Worm (Caenorhabditis elegans) whole organism, early embryonic: ENCODE results near the gene abu-12.
A peak's percentile ranks its signal among the peaks of the same experiment; 100 is the strongest.

Experiments used
- B0310.2 ChIP-seq: sonication (generic microtip); optimal IDR thresholded peaks from 2 replicates; lab custom pipeline; 2016; ENCODE audit warnings: mild to moderate bottlenecking, missing genetic modification characterization, missing compliant biosample characterization
- F13C5.2 ChIP-seq: sonication (generic microtip); optimal IDR thresholded peaks from 2 replicates; lab custom pipeline; 2017; ENCODE audit warnings: mild to moderate bottlenecking, missing genetic modification characterization, inconsistent platforms, missing compliant biosample characterization
- aly-1 ChIP-seq: sonication (generic microtip); optimal IDR thresholded peaks from 2 replicates; lab custom pipeline; 2016; ENCODE audit warnings: missing genetic modification characterization, missing compliant biosample characterization
- ama-1 ChIP-seq: fragments of 150-350 bp; optimal IDR thresholded peaks from 2 replicates; lab custom pipeline; 2014
- ceh-13 ChIP-seq: fragments of 200-800 bp; sonication (Bioruptor generic); optimal IDR thresholded peaks from 2 replicates; lab custom pipeline; 2018; ENCODE audit warnings: mild to moderate bottlenecking, missing genetic modification characterization, missing compliant biosample characterization
- ceh-36 ChIP-seq: sonication (generic microtip); optimal IDR thresholded peaks from 2 replicates; lab custom pipeline; 2016; ENCODE audit warnings: missing genetic modification characterization, inconsistent platforms, missing compliant biosample characterization
- ets-7 ChIP-seq: sonication (generic microtip); optimal IDR thresholded peaks from 2 replicates; lab custom pipeline; 2016; ENCODE audit warnings: missing genotype, missing genetic modification characterization, missing compliant biosample characterization
- flt-1 ChIP-seq: fragments of 200-800 bp; sonication (Bioruptor generic); IDR thresholded peaks from 2 replicates; pipeline ENCODE4 v1.3.6; 2022; ENCODE audit warnings: missing genetic modification characterization, missing compliant biosample characterization
- hmbx-1 ChIP-seq: sonication (generic microtip); optimal IDR thresholded peaks from 2 replicates; lab custom pipeline; 2016; ENCODE audit warnings: mild to moderate bottlenecking, missing genetic modification characterization, missing compliant biosample characterization
- hmg-4 ChIP-seq: fragments of 200-800 bp; sonication (Bioruptor generic); optimal IDR thresholded peaks from 2 replicates; lab custom pipeline; 2018; ENCODE audit warnings: mild to moderate bottlenecking, missing genetic modification characterization, missing compliant biosample characterization
- hnd-1 ChIP-seq: sonication (generic microtip); optimal IDR thresholded peaks from 2 replicates; lab custom pipeline; 2016; ENCODE audit warnings: missing genetic modification characterization, missing compliant biosample characterization
- pes-1 ChIP-seq: fragments of 200-800 bp; sonication (Bioruptor generic); IDR thresholded peaks from 2 replicates; pipeline ENCODE4 v1.3.6; 2022; ENCODE audit warnings: missing genetic modification reagents, missing genetic modification characterization, missing compliant biosample characterization
- scrt-1 ChIP-seq: fragments of 200-800 bp; sonication (Bioruptor generic); IDR thresholded peaks from 2 replicates; pipeline ENCODE4 v1.3.6; 2022; ENCODE audit warnings: missing genetic modification characterization, missing compliant biosample characterization
- sea-1 ChIP-seq: fragments of 200-800 bp; sonication (Bioruptor generic); conservative IDR thresholded peaks from 2 replicates; pipeline ENCODE4 v1.3.6; 2022; ENCODE audit warnings: missing genetic modification characterization, missing compliant biosample characterization
- tbx-11 ChIP-seq: fragments of 200-800 bp; sonication (Bioruptor generic); IDR thresholded peaks from 2 replicates; pipeline ENCODE4 v1.3.6; 2022; ENCODE audit warnings: missing genetic modification characterization, missing compliant biosample characterization
- tbx-37 ChIP-seq: fragments of 200-800 bp; sonication (Bioruptor generic); conservative IDR thresholded peaks from 2 replicates; pipeline ENCODE4 v1.3.6; 2022; ENCODE audit warnings: missing genetic modification reagents, missing genetic modification characterization, missing compliant biosample characterization
- tra-4 ChIP-seq: sonication (generic microtip); optimal IDR thresholded peaks from 2 replicates; lab custom pipeline; 2017; ENCODE audit warnings: missing genetic modification characterization, missing compliant biosample characterization

abu-12 gene

DNA sequence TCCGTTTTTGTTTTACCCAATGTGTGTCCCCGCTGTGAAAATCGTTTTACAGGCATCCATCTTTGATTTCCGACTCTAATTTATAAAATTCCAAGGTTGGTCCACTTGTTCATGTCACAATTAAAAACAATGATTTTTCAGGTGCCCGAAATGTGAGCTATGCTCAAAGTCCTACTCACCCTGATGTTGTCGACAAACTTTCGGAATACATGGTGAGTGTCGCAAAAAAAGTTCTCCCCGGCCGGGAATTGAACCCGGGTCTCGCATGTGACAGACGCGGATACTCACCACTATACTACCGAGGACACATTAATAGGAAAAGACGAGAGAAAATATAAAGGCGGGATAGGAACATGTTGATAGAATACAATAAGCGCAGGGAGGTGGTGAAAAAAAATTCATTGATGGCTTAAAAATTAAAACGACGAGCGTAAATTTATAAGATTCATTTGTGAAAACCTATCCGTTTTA lies 32.3 kb upstream of the abu-12 start, which contains the start of gene egl-17:
TSS of gene egl-17 (plus strand) at position 51 of the 471 bp plus-strand sequence.
- TF ChIP-seq ceh-36 (tag; lab: Kevin White, UChicago), result peak; percentile 92
- TF ChIP-seq hmg-4 (GFP tag; lab: Kevin White, UChicago), result peak; percentile 96
- peak; percentile 86 for TF ChIP-seq ceh-13
- TF ChIP-seq ets-7, result peak; percentile 87
- peak; percentile 82 for TF ChIP-seq tra-4
- peak; percentile 82 for TF ChIP-seq hmbx-1
- TF ChIP-seq tbx-37 (GFP tag; lab: Robert Waterston, UW), result peak; percentile 95
- peak; percentile 99 for TF ChIP-seq B0310.2 (tag; lab: Kevin White, UChicago)
- TF ChIP-seq pes-1, result peak; percentile 96
- peak; percentile 90 for TF ChIP-seq hnd-1 (tag; lab: Kevin White, UChicago)
- peak; percentile 94 for TF ChIP-seq aly-1 (tag; lab: Kevin White, UChicago)
- peak; percentile 93 for TF ChIP-seq F13C5.2
- TF ChIP-seq sea-1 (GFP tag; lab: Robert Waterston, UW), result peak; percentile 95
- TF ChIP-seq flt-1, result peak; percentile 91
- peak; percentile 91 for TF ChIP-seq tbx-11 (GFP tag; lab: Robert Waterston, UW)
- peak; percentile 96 for TF ChIP-seq scrt-1
- no peak for TF ChIP-seq ama-1 (lab: Kevin White, UChicago)

DNA sequence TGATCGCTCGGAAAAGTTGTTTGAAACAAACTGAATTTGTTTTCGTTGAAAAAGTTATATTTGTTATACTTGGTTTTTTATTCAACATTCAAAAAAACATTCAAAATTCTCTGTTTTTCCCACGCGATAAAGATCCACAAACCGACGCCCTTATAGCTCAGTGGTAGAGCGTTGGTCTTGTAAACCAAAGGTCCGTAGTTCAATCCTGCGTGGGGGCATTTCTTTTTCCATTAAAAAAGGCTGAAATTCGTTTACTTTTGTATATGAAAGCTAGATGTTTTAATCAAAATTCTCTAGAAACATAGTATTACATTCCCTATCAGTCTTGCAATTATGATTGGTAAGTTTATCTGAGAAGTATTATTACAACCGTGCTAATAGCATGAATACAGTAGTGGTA lies 30.3 kb upstream of the abu-12 start:
- TF ChIP-seq scrt-1 (no peak), B0310.2 (tag; lab: Kevin White, UChicago) (no peak), ets-7 (no peak), ceh-13 (no peak), ama-1 (lab: Kevin White, UChicago) (no peak), flt-1 (no peak), tbx-37 (GFP tag; lab: Robert Waterston, UW) (no peak), aly-1 (tag; lab: Kevin White, UChicago) (no peak), ceh-36 (tag; lab: Kevin White, UChicago) (no peak), hmbx-1 (no peak), hnd-1 (tag; lab: Kevin White, UChicago) (no peak), F13C5.2 (no peak)

DNA sequence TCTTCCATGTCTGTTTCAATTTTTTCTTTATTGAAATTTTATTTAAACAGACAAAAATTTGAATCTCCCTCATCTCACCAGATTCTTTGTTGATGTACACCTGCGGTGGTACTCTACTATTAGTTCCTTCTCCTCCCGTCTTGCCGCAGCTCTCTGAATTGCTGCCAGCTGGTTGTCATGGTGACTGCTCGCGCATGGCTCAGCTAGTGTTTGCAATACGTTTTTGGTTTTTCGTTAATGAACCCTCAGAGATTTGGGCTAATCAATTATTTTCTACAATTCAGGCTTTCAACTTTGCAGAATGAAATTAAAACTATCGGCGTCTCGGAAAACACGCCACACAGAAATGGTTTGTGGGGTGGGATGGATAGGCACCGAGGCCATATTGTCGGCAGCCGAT lies 23.7 kb upstream of the abu-12 start, which contains the start of gene che-2:
TSS of gene che-2 (plus strand) at position 301 of the 400 bp plus-strand sequence.
- TF ChIP-seq F13C5.2, result no peak
- TF ChIP-seq ets-7, result no peak
- no peak for TF ChIP-seq hmbx-1
- TF ChIP-seq ceh-36 (tag; lab: Kevin White, UChicago), result no peak
- TF ChIP-seq flt-1, result no peak
- TF ChIP-seq scrt-1, result no peak
- no peak for TF ChIP-seq hmg-4 (GFP tag; lab: Kevin White, UChicago)
- no peak for TF ChIP-seq ama-1 (lab: Kevin White, UChicago)
- no peak for TF ChIP-seq sea-1 (GFP tag; lab: Robert Waterston, UW)
- TF ChIP-seq pes-1, result no peak
- no peak for TF ChIP-seq tbx-11 (GFP tag; lab: Robert Waterston, UW)
- TF ChIP-seq tbx-37 (GFP tag; lab: Robert Waterston, UW), result no peak

DNA sequence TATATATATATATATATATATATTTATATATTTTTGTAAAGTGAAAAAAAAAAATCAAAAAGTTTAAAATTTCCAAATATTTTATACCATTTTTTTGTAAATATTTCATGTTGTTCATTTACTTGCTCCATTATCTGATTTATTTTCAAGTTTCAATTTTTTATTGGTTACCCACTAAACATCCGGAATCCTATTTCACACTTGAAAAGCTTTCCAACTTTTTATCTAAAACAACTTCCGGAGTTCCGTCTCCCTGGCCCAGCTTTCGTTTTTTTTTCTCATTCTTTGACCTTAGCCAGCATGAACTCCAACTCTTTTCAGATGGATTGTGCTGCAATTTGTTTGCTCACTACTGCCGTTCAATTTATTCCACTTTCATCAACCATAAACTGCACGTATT lies 18.9 kb upstream of the abu-12 start, which contains the start of gene F38G1.3:
TSS of gene F38G1.3 (plus strand) at position 301 of the 400 bp plus-strand sequence.
- no peak for TF ChIP-seq ceh-36 (tag; lab: Kevin White, UChicago)
- TF ChIP-seq hnd-1 (tag; lab: Kevin White, UChicago), result no peak
- TF ChIP-seq ama-1 (lab: Kevin White, UChicago), result no peak
- TF ChIP-seq tra-4, result no peak
- TF ChIP-seq pes-1, result no peak
- no peak for TF ChIP-seq tbx-11 (GFP tag; lab: Robert Waterston, UW)
- no peak for TF ChIP-seq scrt-1
- no peak for TF ChIP-seq B0310.2 (tag; lab: Kevin White, UChicago)
- TF ChIP-seq ceh-13, result no peak
- no peak for TF ChIP-seq hmbx-1
- TF ChIP-seq flt-1, result no peak
- no peak for TF ChIP-seq hmg-4 (GFP tag; lab: Kevin White, UChicago)

DNA sequence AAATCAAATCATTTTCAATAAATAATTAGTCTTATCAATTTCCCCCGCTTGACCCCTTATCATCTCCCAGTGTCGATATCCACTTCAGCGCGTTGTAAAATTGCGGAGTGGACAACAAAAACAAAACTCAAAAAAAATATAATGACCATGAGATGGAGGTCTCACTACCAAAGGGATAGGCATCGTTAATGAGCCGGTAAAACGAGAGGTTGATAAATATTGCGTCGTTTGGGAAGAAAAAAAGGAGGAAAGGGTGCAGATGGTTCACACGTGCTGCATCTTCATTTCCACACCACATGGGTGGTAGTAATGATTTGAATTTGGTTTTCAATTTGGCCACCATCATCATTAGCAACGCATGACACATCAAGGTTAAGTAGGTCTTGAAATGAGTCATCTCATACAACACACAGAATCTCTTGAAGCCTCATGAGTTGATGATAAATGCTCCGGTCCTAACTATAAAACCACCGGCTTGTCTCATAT lies 10.0 kb upstream of the abu-12 start:
- no peak for TF ChIP-seq B0310.2 (tag; lab: Kevin White, UChicago)
- TF ChIP-seq aly-1 (tag; lab: Kevin White, UChicago), result no peak
- no peak for TF ChIP-seq ets-7
- TF ChIP-seq ceh-13, result no peak
- TF ChIP-seq tbx-11 (GFP tag; lab: Robert Waterston, UW), result no peak
- no peak for TF ChIP-seq pes-1

DNA sequence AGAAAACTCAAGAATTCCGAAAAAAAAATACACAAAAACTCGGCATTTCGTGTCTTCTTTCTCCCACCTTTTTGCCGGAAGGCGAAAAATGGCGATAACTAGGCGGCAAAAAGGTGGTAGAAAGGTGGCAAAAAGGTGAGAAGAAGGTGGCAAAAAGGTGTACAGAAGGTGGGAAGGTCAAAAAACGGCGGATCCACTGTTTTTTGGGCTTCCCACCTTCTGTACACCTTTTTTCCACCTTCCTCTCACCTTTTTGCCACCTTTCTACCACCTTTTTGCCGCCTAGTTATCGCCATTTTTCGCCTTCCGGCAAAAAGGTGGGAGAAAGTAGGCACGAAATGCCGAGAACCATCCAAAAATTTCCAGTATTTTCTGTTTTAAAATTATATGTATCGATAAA lies 8.5 kb upstream of the abu-12 start:
- TF ChIP-seq pes-1 (peak; percentile 54), scrt-1 (peak; percentile 53; the same call in 1 of the 2 replicates), tbx-37 (GFP tag; lab: Robert Waterston, UW) (peak; percentile 45; the same call in 1 of the 2 replicates), flt-1 (peak; percentile 35; the same call in 1 of the 2 replicates), sea-1 (GFP tag; lab: Robert Waterston, UW) (0 out of 2 replicates have a peak, but pooled peaks have one; percentile 53)

DNA sequence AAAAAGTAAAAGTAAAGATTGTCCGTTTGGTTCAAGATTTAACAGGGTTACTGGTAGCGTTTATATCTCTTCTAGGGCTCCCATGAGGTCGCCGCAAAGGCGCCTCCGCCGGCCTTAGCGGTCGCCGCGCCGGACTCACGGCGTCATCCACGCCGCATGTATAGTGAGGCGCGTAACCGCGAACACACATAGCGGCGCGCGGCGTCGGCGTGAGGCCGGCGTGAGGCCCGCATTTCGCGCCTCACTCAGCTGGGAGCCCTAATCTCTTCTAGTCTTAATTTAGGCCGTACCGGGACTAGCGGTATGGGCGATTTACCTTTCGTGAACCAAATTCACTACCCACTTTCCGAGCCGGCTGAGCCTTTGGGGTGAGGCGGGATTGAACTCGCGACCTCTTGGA lies 4.2 kb upstream of the abu-12 start:
- no peak for TF ChIP-seq aly-1 (tag; lab: Kevin White, UChicago)
- no peak for TF ChIP-seq hmg-4 (GFP tag; lab: Kevin White, UChicago)
- no peak for TF ChIP-seq ceh-36 (tag; lab: Kevin White, UChicago)
- TF ChIP-seq pes-1, result no peak; the same call in 1 of the 2 replicates
- TF ChIP-seq tbx-37 (GFP tag; lab: Robert Waterston, UW), result no peak
- TF ChIP-seq scrt-1, result no peak
- no peak for TF ChIP-seq tbx-11 (GFP tag; lab: Robert Waterston, UW)
- no peak for TF ChIP-seq ets-7
- TF ChIP-seq ama-1 (lab: Kevin White, UChicago), result no peak
- no peak for TF ChIP-seq sea-1 (GFP tag; lab: Robert Waterston, UW)
- TF ChIP-seq ceh-13, result no peak
- TF ChIP-seq B0310.2 (tag; lab: Kevin White, UChicago), result no peak
- no peak for TF ChIP-seq tra-4
- no peak for TF ChIP-seq hmbx-1
- no peak for TF ChIP-seq F13C5.2
- no peak for TF ChIP-seq flt-1
- TF ChIP-seq hnd-1 (tag; lab: Kevin White, UChicago), result no peak

DNA sequence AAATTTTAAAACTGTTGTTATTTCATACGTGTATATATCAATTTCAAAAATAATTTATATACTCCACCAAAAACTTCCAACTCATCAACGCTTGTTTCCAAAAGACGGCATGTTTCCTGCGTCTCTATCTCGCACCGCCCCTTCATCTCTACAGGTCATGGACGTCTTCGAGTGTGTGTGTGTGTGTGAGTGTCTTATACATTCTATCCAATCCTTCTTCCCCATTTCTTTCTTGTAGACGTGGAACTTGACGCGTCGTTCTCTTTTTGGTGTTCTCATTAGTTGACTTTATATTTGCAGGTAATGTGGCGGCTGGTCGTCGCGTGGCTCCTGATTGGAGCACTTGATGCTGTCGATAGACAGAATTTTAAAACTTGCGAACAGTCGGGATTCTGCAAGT lies 2.9 kb upstream of the abu-12 start, which contains the start of gene aagr-4:
TSS of gene aagr-4 (plus strand) at position 301 of the 400 bp plus-strand sequence.
- TF ChIP-seq sea-1 (GFP tag; lab: Robert Waterston, UW) (no peak), hmg-4 (GFP tag; lab: Kevin White, UChicago) (no peak), tbx-11 (GFP tag; lab: Robert Waterston, UW) (no peak), flt-1 (no peak), ceh-13 (no peak), pes-1 (no peak), ets-7 (no peak), hmbx-1 (no peak), F13C5.2 (no peak), tra-4 (no peak), tbx-37 (GFP tag; lab: Robert Waterston, UW) (no peak), ama-1 (lab: Kevin White, UChicago) (no peak), aly-1 (tag; lab: Kevin White, UChicago) (no peak), hnd-1 (tag; lab: Kevin White, UChicago) (no peak), B0310.2 (tag; lab: Kevin White, UChicago) (no peak), scrt-1 (no peak)
